Fruit fly (Drosophila melanogaster) whole organism, embryonic: Measurements from ENCODE around the gene Cand1.

Source experiments
- CG10366 ChIP-seq: fragments of 200-800 bp; sonication (Bioruptor generic); IDR thresholded peaks from 2 replicates; pipeline ENCODE4 v1.3.6; 2022; ENCODE audit warnings: missing biosample characterization, missing genetic modification characterization
- CG11085 ChIP-seq: fragments of 200-800 bp; sonication (Bioruptor generic); IDR thresholded peaks from 2 replicates; pipeline ENCODE4 v1.3.6; 2022; ENCODE audit warnings: missing biosample characterization, missing genetic modification characterization
- CG11560 ChIP-seq: fragments of 200-800 bp; sonication (Bioruptor generic); IDR thresholded peaks from 3 replicates; pipeline ENCODE4 v1.3.6; 2022; ENCODE audit warnings: missing biosample characterization, missing genetic modification characterization
- CG12219 ChIP-seq: fragments of 200-800 bp; sonication (Bioruptor generic); optimal IDR thresholded peaks from 3 replicates; lab custom pipeline; 2018; ENCODE audit warnings: missing biosample characterization, mild to moderate bottlenecking, missing genetic modification characterization
- CG1233 ChIP-seq: fragments of 200-800 bp; sonication (Bioruptor generic); optimal IDR thresholded peaks from 4 replicates; lab custom pipeline; 2018; ENCODE audit warnings: missing biosample characterization, mild to moderate bottlenecking, missing genetic modification characterization
- CG12744 ChIP-seq: fragments of 200-800 bp; sonication (Bioruptor generic); optimal IDR thresholded peaks from 2 replicates; lab custom pipeline; 2016; ENCODE audit warnings: missing biosample characterization, missing genetic modification characterization
- CG13123 ChIP-seq: fragments of 200-800 bp; sonication (Bioruptor generic); optimal IDR thresholded peaks from 2 replicates; lab custom pipeline; 2016; ENCODE audit warnings: missing biosample characterization, missing genetic modification characterization
- CG13775 ChIP-seq: fragments of 200-800 bp; sonication (Bioruptor generic); optimal IDR thresholded peaks from 3 replicates; lab custom pipeline; 2017; ENCODE audit warnings: missing biosample characterization, mild to moderate bottlenecking, missing genetic modification characterization
- CG14860 ChIP-seq: fragments of 200-800 bp; sonication (Bioruptor generic); IDR thresholded peaks from 3 replicates; pipeline ENCODE4 v1.3.6; 2022; ENCODE audit warnings: missing biosample characterization, missing genetic modification characterization; ENCODE audit not compliant: partially characterized antibody
- CG14965 ChIP-seq: fragments of 200-800 bp; sonication (Bioruptor generic); optimal IDR thresholded peaks from 2 replicates; lab custom pipeline; 2016; ENCODE audit warnings: missing biosample characterization, missing genetic modification characterization, borderline replicate concordance
- CG15011 ChIP-seq: fragments of 200-800 bp; sonication (Bioruptor generic); optimal IDR thresholded peaks from 3 replicates; lab custom pipeline; 2018; ENCODE audit warnings: missing biosample characterization, mild to moderate bottlenecking, missing genetic modification characterization
- CG17802 ChIP-seq: fragments of 200-800 bp; sonication (Bioruptor generic); optimal IDR thresholded peaks from 2 replicates; lab custom pipeline; 2018; ENCODE audit warnings: missing biosample characterization, mild to moderate bottlenecking, missing genetic modification characterization, moderate library complexity
- CG2712 ChIP-seq: fragments of 200-800 bp; optimal IDR thresholded peaks from 3 replicates; lab custom pipeline; 2019; ENCODE audit warnings: missing biosample characterization, mild to moderate bottlenecking, missing genetic modification characterization, moderate library complexity
- CG30403 ChIP-seq: fragments of 200-800 bp; sonication (Bioruptor generic); optimal IDR thresholded peaks from 3 replicates; lab custom pipeline; 2016; ENCODE audit warnings: missing biosample characterization, missing genetic modification characterization
- CG31365 ChIP-seq: fragments of 200-800 bp; sonication (Bioruptor generic); optimal IDR thresholded peaks from 2 replicates; lab custom pipeline; 2018; ENCODE audit warnings: missing biosample characterization, mild to moderate bottlenecking, missing genetic modification characterization
- CG7271 ChIP-seq: fragments of 200-800 bp; sonication (Bioruptor generic); optimal IDR thresholded peaks from 2 replicates; lab custom pipeline; 2018; ENCODE audit warnings: missing biosample characterization, mild to moderate bottlenecking, missing genetic modification characterization, moderate library complexity
- CG7556 ChIP-seq: fragments of 200-800 bp; sonication (Bioruptor generic); optimal IDR thresholded peaks from 2 replicates; lab custom pipeline; 2017; ENCODE audit warnings: missing biosample characterization, mild to moderate bottlenecking, missing genetic modification characterization
- CG8089 ChIP-seq: fragments of 200-800 bp; sonication (Bioruptor generic); optimal IDR thresholded peaks from 3 replicates; lab custom pipeline; 2016; ENCODE audit warnings: missing biosample characterization, missing genetic modification characterization
- CG9215 ChIP-seq: fragments of 200-800 bp; sonication (Bioruptor generic); IDR thresholded peaks from 2 replicates; pipeline ENCODE4 v1.3.6; 2022; ENCODE audit warnings: missing biosample characterization, missing genetic modification characterization
- CG9437 ChIP-seq: fragments of 200-800 bp; sonication (Bioruptor generic); optimal IDR thresholded peaks from 2 replicates; lab custom pipeline; 2018; ENCODE audit warnings: missing biosample characterization, mild to moderate bottlenecking, missing genetic modification characterization
- CG9932 ChIP-seq: fragments of 200-800 bp; sonication (Bioruptor generic); IDR thresholded peaks from 2 replicates; pipeline ENCODE4 v1.3.6; 2022; ENCODE audit warnings: missing biosample characterization, missing genetic modification characterization
- Dek ChIP-seq: fragments of 200-800 bp; sonication (Bioruptor generic); optimal IDR thresholded peaks from 3 replicates; lab custom pipeline; 2019; ENCODE audit warnings: missing biosample characterization, mild to moderate bottlenecking, missing genetic modification characterization, moderate library complexity
- Drgx ChIP-seq: fragments of 200-800 bp; sonication (Bioruptor generic); IDR thresholded peaks from 2 replicates; pipeline ENCODE4 v1.3.6; 2022; ENCODE audit warnings: missing biosample characterization, missing genetic modification characterization
- Fer3 ChIP-seq: fragments of 200-800 bp; sonication (Bioruptor generic); optimal IDR thresholded peaks from 2 replicates; lab custom pipeline; 2018; ENCODE audit warnings: missing biosample characterization, mild to moderate bottlenecking, missing genetic modification characterization, moderate library complexity
- Hr39 ChIP-seq: fragments of >200 bp; optimal IDR thresholded peaks from 2 replicates; lab custom pipeline; 2017
- Meics ChIP-seq: fragments of 200-800 bp; sonication (Bioruptor generic); optimal IDR thresholded peaks from 2 replicates; lab custom pipeline; 2017; ENCODE audit warnings: missing biosample characterization, mild to moderate bottlenecking, missing genetic modification characterization
- NfI ChIP-seq: fragments of 200-800 bp; sonication (Bioruptor generic); optimal IDR thresholded peaks from 3 replicates; lab custom pipeline; 2018; ENCODE audit warnings: missing biosample characterization, mild to moderate bottlenecking, missing genetic modification characterization, moderate library complexity
- Ravus ChIP-seq: fragments of 200-800 bp; sonication (Bioruptor generic); IDR thresholded peaks from 2 replicates; pipeline ENCODE4 v1.3.6; 2022; ENCODE audit warnings: missing biosample characterization, missing genetic modification characterization
- Rfx ChIP-seq: fragments of 200-800 bp; sonication (Bioruptor generic); IDR thresholded peaks from 2 replicates; pipeline ENCODE4 v1.3.6; 2022; ENCODE audit warnings: missing biosample characterization, missing genetic modification characterization
- Scr ChIP-seq: fragments of 200-800 bp; sonication (Bioruptor generic); IDR thresholded peaks from 2 replicates; pipeline ENCODE4 v1.3.6; 2022; ENCODE audit warnings: missing biosample characterization, missing genetic modification characterization; ENCODE audit not compliant: partially characterized antibody
- Spps ChIP-seq: fragments of 200-800 bp; sonication (Bioruptor generic); optimal IDR thresholded peaks from 2 replicates; lab custom pipeline; 2018; ENCODE audit warnings: missing biosample characterization, mild to moderate bottlenecking, missing genetic modification characterization
- ac ChIP-seq: fragments of 200-800 bp; sonication (Bioruptor generic); optimal IDR thresholded peaks from 3 replicates; lab custom pipeline; 2017; ENCODE audit warnings: missing biosample characterization, mild to moderate bottlenecking, missing genetic modification characterization
- cato ChIP-seq: fragments of 200-800 bp; sonication (Bioruptor generic); optimal IDR thresholded peaks from 2 replicates; lab custom pipeline; 2016; ENCODE audit warnings: missing biosample characterization, missing genetic modification characterization, borderline replicate concordance
- dpn ChIP-seq, 2 experiments: fragments of 200-800 bp; sonication (Bioruptor generic); optimal IDR thresholded peaks; 3 replicates each; lab custom pipeline; 2016; ENCODE audit warnings: missing biosample characterization in 2 of 2, missing genetic modification characterization in 2 of 2
- dysf ChIP-seq: fragments of 200-800 bp; sonication (Bioruptor generic); IDR thresholded peaks from 3 replicates; pipeline ENCODE4 v1.3.6; 2022; ENCODE audit warnings: missing biosample characterization, missing genetic modification characterization
- gcm2 ChIP-seq: fragments of 200-800 bp; sonication (Bioruptor generic); optimal IDR thresholded peaks from 2 replicates; lab custom pipeline; 2016; ENCODE audit warnings: missing biosample characterization, missing genetic modification characterization
- gro ChIP-seq: fragments of 200-800 bp; sonication (Bioruptor generic); optimal IDR thresholded peaks from 2 replicates; lab custom pipeline; 2016; ENCODE audit warnings: missing biosample characterization, missing genetic modification characterization
- insv ChIP-seq, 2 experiments: fragments of 200-800 bp; sonication (Bioruptor generic); optimal IDR thresholded peaks; 3 replicates each; lab custom pipeline; 2016 to 2018; ENCODE audit warnings: missing biosample characterization in 2 of 2, missing genetic modification characterization in 2 of 2
- jing ChIP-seq: fragments of 200-800 bp; sonication (Bioruptor generic); optimal IDR thresholded peaks from 2 replicates; lab custom pipeline; 2018; ENCODE audit warnings: missing biosample characterization, mild to moderate bottlenecking, missing genetic modification characterization
- kni ChIP-seq: fragments of 200-800 bp; sonication (Bioruptor generic); optimal IDR thresholded peaks from 3 replicates; lab custom pipeline; 2017; ENCODE audit warnings: mild to moderate bottlenecking, missing biosample characterization, missing genetic modification reagents, missing genetic modification characterization
- lola ChIP-seq, 3 experiments: fragments of >200 bp in 2 of 3; fragments of 200-800 bp in 1 of 3; sonication (Bioruptor generic) in 1 of 3; optimal IDR thresholded peaks; 2 replicates each; lab custom pipeline; 2017 to 2019; ENCODE audit warnings: missing biosample characterization in 3 of 3, missing genetic modification characterization in 3 of 3, mild to moderate bottlenecking in 1 of 3, moderate library complexity in 1 of 3
- nerfin-2 ChIP-seq: fragments of 200-800 bp; sonication (Bioruptor generic); IDR thresholded peaks from 2 replicates; pipeline ENCODE4 v1.3.6; 2022; ENCODE audit warnings: missing biosample characterization, missing genetic modification characterization; ENCODE audit not compliant: partially characterized antibody
- org-1 ChIP-seq: fragments of 200-800 bp; sonication (Bioruptor generic); optimal IDR thresholded peaks from 2 replicates; lab custom pipeline; 2017; ENCODE audit warnings: missing biosample characterization, missing genetic modification characterization
- run ChIP-seq: fragments of 200-800 bp; sonication (Bioruptor generic); optimal IDR thresholded peaks from 3 replicates; lab custom pipeline; 2018; ENCODE audit warnings: missing biosample characterization, mild to moderate bottlenecking, missing genetic modification characterization
- schlank ChIP-seq: fragments of 200-800 bp; sonication (Bioruptor generic); optimal IDR thresholded peaks from 2 replicates; lab custom pipeline; 2018; ENCODE audit warnings: missing biosample characterization, mild to moderate bottlenecking, missing genetic modification characterization
- seq ChIP-seq: fragments of 200-800 bp; sonication (Bioruptor generic); IDR thresholded peaks from 2 replicates; pipeline ENCODE4 v1.3.6; 2022; ENCODE audit warnings: missing biosample characterization, missing genetic modification characterization
- stc ChIP-seq: fragments of 200-800 bp; sonication (Bioruptor generic); IDR thresholded peaks from 2 replicates; pipeline ENCODE4 v1.3.6; 2022; ENCODE audit warnings: missing biosample characterization, missing genetic modification characterization
- stwl ChIP-seq: fragments of 200-800 bp; sonication (Bioruptor generic); optimal IDR thresholded peaks from 3 replicates; lab custom pipeline; 2018; ENCODE audit warnings: missing biosample characterization, mild to moderate bottlenecking, missing genetic modification characterization, moderate library complexity
- tll ChIP-seq, 2 experiments: fragments of 200-800 bp in 1 of 2; fragments of >200 bp in 1 of 2; sonication (Bioruptor generic) in 1 of 2; optimal IDR thresholded peaks; 2 replicates each; lab custom pipeline; 2017 to 2019; ENCODE audit warnings: missing biosample characterization in 2 of 2, missing genetic modification characterization in 2 of 2, mild to moderate bottlenecking in 1 of 2, moderate library complexity in 1 of 2
- trh ChIP-seq: fragments of 200-800 bp; sonication (Bioruptor generic); optimal IDR thresholded peaks from 2 replicates; lab custom pipeline; 2016; ENCODE audit warnings: missing biosample characterization, missing genetic modification characterization

The Cand1 gene

DNA sequence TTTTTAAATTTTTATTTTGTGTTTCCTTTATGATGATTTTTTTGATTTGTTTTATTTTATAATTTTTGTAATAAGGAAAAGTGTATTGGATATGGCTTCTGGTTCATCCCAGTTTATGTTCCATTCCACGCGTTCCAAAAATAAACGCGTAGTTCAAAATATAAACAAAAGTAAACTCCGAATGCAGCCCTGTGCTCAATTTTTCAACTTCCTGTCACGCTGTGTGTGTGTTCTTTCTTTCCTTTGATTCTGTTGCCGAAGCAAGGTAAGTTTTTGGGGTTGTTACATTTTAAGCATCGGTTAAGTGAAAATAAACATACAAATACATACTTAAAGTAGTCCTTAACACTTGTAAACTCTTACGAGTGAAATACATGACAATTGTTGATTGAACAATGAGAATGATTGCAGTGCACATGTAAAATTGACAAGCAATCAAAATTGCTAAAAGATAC, 45.6 kb upstream of the Cand1 start, which contains the start of the genes Ip259 and RpS27A (continued):
- TF ChIP-seq dysf (GFP tag; lab: Robert Waterston, UW) (peak; percentile 77; the same call in 1 of the 3 replicates), CG9437 (peak; percentile 74), kni (GFP tag; lab: Kevin White, UChicago) (no peak), CG1233 (GFP tag; lab: Kevin White, UChicago) (peak; percentile 89), CG7271 (tag; lab: Kevin White, UChicago) (peak; percentile 82), stc (GFP tag; lab: Robert Waterston, UW) (peak; percentile 75), nerfin-2 (GFP tag; lab: Robert Waterston, UW) (no peak), insv (GFP tag; optimal IDR thresholded peaks at IDR 0.05; lab: Kevin White, UChicago) (peak in 1 of 2 experiments; percentile 62), tll (GFP tag; optimal IDR thresholded peaks at IDR 0.05; lab: Kevin White, UChicago) (no peak), CG15011 (GFP tag; lab: Kevin White, UChicago) (peak; percentile 69), Spps (tag; lab: Kevin White, UChicago) (peak; percentile 21), Rfx (peak; percentile 86; the same call in 1 of the 2 replicates), seq (GFP tag; lab: Robert Waterston, UW) (peak; percentile 74), ac (peak; percentile 62), CG11560 (tag; lab: Robert Waterston, UW) (no peak), Fer3 (tag; lab: Kevin White, UChicago) (peak; percentile 85), schlank (tag; lab: Kevin White, UChicago) (peak; percentile 54), Meics (GFP tag; lab: Kevin White, UChicago) (peak; percentile 91), Hr39 (lab: Kevin White, UChicago) (no peak), CG12744 (GFP tag; lab: Kevin White, UChicago) (peak; percentile 55), CG30403 (peak; percentile 56), CG31365 (tag; lab: Kevin White, UChicago) (peak; percentile 42), lola (GFP tag; optimal IDR thresholded peaks at IDR 0.05; lab: Kevin White, UChicago) (peak in 1 of 3 experiments; percentile 36), CG7556 (no peak), trh (GFP tag; lab: Kevin White, UChicago) (peak; percentile 60), org-1 (GFP tag; lab: Kevin White, UChicago) (peak; percentile 40), CG9215 (GFP tag; lab: Robert Waterston, UW) (no peak), CG9932 (GFP tag; lab: Robert Waterston, UW) (no peak), CG13123 (peak; percentile 30), gro (GFP tag; lab: Kevin White, UChicago) (peak; percentile 61), CG8089 (GFP tag; lab: Kevin White, UChicago) (peak; percentile 85), CG14965 (GFP tag; lab: Kevin White, UChicago) (no peak), CG12219 (GFP tag; lab: Kevin White, UChicago) (peak; percentile 56), run (tag; lab: Kevin White, UChicago) (no peak), CG10366 (GFP tag; lab: Robert Waterston, UW) (no peak; the same call in 1 of the 2 replicates), CG13775 (GFP tag; lab: Kevin White, UChicago) (peak; percentile 87), gcm2 (peak; percentile 10), CG11085 (GFP tag; lab: Robert Waterston, UW) (peak; percentile 75), Drgx (GFP tag; lab: Robert Waterston, UW) (0 out of 2 replicates have a peak, but pooled peaks have one; percentile 5), CG14860 (GFP tag; lab: Robert Waterston, UW) (no peak), CG2712 (tag; lab: Kevin White, UChicago) (peak; percentile 79), CG17802 (tag; lab: Kevin White, UChicago) (peak; percentile 96), Dek (tag; lab: Kevin White, UChicago) (no peak), dpn (GFP tag; optimal IDR thresholded peaks at IDR 0.05; lab: Kevin White, UChicago) (peak; percentile 30 to 82), Scr (no peak), NfI (GFP tag; lab: Kevin White, UChicago) (peak; percentile 93), stwl (peak; percentile 30), cato (GFP tag; lab: Kevin White, UChicago) (peak; percentile 36), jing (no peak), Ravus (GFP tag; lab: Robert Waterston, UW) (no peak)
